Fruit fly (Drosophila melanogaster): ENCODE measurements around the gene CG14963.

The CG14963 gene

DNA sequence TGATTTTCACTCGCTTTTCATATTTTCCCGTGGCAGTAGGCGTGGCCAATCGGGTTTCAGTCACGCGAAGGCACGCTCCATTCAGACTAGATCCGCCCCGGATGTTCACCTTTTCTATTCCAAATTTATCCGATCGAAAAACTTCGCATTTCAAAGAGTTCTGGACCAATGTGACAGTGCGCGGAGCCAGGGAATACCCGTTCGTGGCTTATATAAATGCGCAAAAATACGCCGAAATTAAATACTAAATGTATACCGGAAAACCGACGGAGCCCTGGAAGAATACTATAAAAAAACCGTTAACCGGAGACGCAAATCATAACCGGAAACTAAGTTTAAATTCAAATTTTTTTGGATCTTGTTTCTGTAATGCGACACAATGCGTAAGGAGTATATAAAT, 44.8 kb downstream of the CG14963 start, which contains the start of gene promL (continued):
- TF ChIP-seq Dip2 (GFP tag; IDR thresholded peaks at IDR 0.05) (no peak), CG12155 (GFP tag; optimal IDR thresholded peaks at IDR 0.05) (no peak), Meics (GFP tag; optimal IDR thresholded peaks at IDR 0.05) (peak; percentile 80), CG1529 (GFP tag; optimal IDR thresholded peaks at IDR 0.05) (peak; percentile 7), HmgZ (tag; optimal IDR thresholded peaks at IDR 0.05) (peak; percentile 80), Kr (GFP tag; optimal IDR thresholded peaks at IDR 0.05) (no peak), CG11695 (GFP tag; IDR thresholded peaks at IDR 0.05) (peak; percentile 47; the same call in 1 of the 3 replicates), CG16863 (GFP tag; optimal IDR thresholded peaks at IDR 0.05) (peak; percentile 9), ttk (GFP tag; IDR thresholded peaks at IDR 0.05) (no peak), slou (GFP tag; optimal IDR thresholded peaks at IDR 0.05) (no peak), D19B (GFP tag; optimal IDR thresholded peaks at IDR 0.05) (peak; percentile 33), CG16813 (GFP tag; IDR thresholded peaks at IDR 0.05; ENCODE audit: partially characterized antibody) (no peak), Sry-δ (GFP tag; optimal IDR thresholded peaks at IDR 0.05) (peak; percentile 47), CG17359 (tag; optimal IDR thresholded peaks at IDR 0.05) (peak; percentile 41), Atf-2 (GFP tag; optimal IDR thresholded peaks at IDR 0.05) (peak; percentile 16), CG6272 (GFP tag; IDR thresholded peaks at IDR 0.05) (no peak), ab (GFP tag; optimal IDR thresholded peaks at IDR 0.05) (no peak), nmo (GFP tag; optimal IDR thresholded peaks at IDR 0.05) (peak; percentile 65), pum (GFP tag; optimal IDR thresholded peaks at IDR 0.05) (peak; percentile 16), MBD-R2 (GFP tag; IDR thresholded peaks at IDR 0.05) (peak; percentile 85), CG10462 (GFP tag; optimal IDR thresholded peaks at IDR 0.05) (peak; percentile 48), Hand (GFP tag; optimal IDR thresholded peaks at IDR 0.05) (peak; percentile 18), ash1 (GFP tag; optimal IDR thresholded peaks at IDR 0.05) (peak; percentile 32), CG6654 (GFP tag; optimal IDR thresholded peaks at IDR 0.05) (no peak), Camta (GFP tag; optimal IDR thresholded peaks at IDR 0.05) (peak; percentile 57), BtbVII (GFP tag; optimal IDR thresholded peaks at IDR 0.05) (peak; percentile 20), CoRest (tag; optimal IDR thresholded peaks at IDR 0.05) (peak; percentile 86), croc (GFP tag; conservative IDR thresholded peaks at IDR 0.05) (no peak), Rfx (GFP tag; IDR thresholded peaks at IDR 0.05) (peak; percentile 77), CG7963 (GFP tag; IDR thresholded peaks at IDR 0.05; ENCODE audit: partially characterized antibody) (no peak), CG30431 (GFP tag; optimal IDR thresholded peaks at IDR 0.05) (no peak), CG13424 (tag; optimal IDR thresholded peaks at IDR 0.05) (peak; percentile 29), ci (GFP tag; IDR thresholded peaks at IDR 0.05) (peak; percentile 89), CG2875 (GFP tag; optimal IDR thresholded peaks at IDR 0.05) (peak; percentile 25), CG14441 (GFP tag; IDR thresholded peaks at IDR 0.05) (no peak), CG33213 (GFP tag; optimal IDR thresholded peaks at IDR 0.05) (peak; percentile 85), CG34422 (GFP tag; IDR thresholded peaks at IDR 0.05) (peak; percentile 71; the same call in 1 of the 3 replicates), Poxn (GFP tag; IDR thresholded peaks at IDR 0.05) (no peak), CG12299 (tag; optimal IDR thresholded peaks at IDR 0.05) (peak; percentile 48), CG17829 (tag; optimal IDR thresholded peaks at IDR 0.05) (peak; percentile 75), dmrt99B (tag; optimal IDR thresholded peaks at IDR 0.05) (peak; percentile 26), stwl (tag; optimal IDR thresholded peaks at IDR 0.05) (peak; percentile 79), oc (tag; optimal IDR thresholded peaks at IDR 0.05) (peak; percentile 24), mld (GFP tag; IDR thresholded peaks at IDR 0.05; ENCODE audit: partially characterized antibody) (no peak), CG3726 (GFP tag; IDR thresholded peaks at IDR 0.05) (no peak), sd (tag; optimal IDR thresholded peaks at IDR 0.05) (peak; percentile 59), Trl (optimal IDR thresholded peaks at IDR 0.05) (no peak), Trl (GFP tag; optimal IDR thresholded peaks at IDR 0.05) (peak; percentile 77), zen (tag; optimal IDR thresholded peaks at IDR 0.05) (peak; percentile 12), grau (tag; optimal IDR thresholded peaks at IDR 0.05) (peak; percentile 50), CG4617 (GFP tag; optimal IDR thresholded peaks at IDR 0.05; ENCODE audit: borderline replicate concordance) (peak; percentile 74), wor (GFP tag; IDR thresholded peaks at IDR 0.05) (no peak)
